Fruit fly (Drosophila melanogaster): ENCODE data around the gene dop.

Gene dop

dm6 chr3L:15565829-15566433, at the start of gene dop:
Gene dop, plus strand, starts transcription at chr3L:15566013.
- TF ChIP-seq CG17801 (GFP tag; optimal IDR thresholded peaks at IDR 0.05; ENCODE audit: partially characterized antibody) = no peak

- no peak for TF ChIP-seq CG17801 (GFP tag; optimal IDR thresholded peaks at IDR 0.05; ENCODE audit: partially characterized antibody)
Measured at dm6 chr3L:15516440-15516839, 49.4 kb upstream of the dop start.

dm6 chr3L:15516956-15517355, 48.9 kb upstream of the dop start, which contains the start of gene CG13454:
Gene CG13454, minus strand, starts transcription at chr3L:15517056.
- TF ChIP-seq CG17801 (GFP tag; optimal IDR thresholded peaks at IDR 0.05; ENCODE audit: partially characterized antibody) = no peak

- no peak for TF ChIP-seq CG17801 (GFP tag; optimal IDR thresholded peaks at IDR 0.05; ENCODE audit: partially characterized antibody)
Measured at dm6 chr3L:15517508-15517907, 48.3 kb upstream of the dop start.

- no peak for TF ChIP-seq CG17801 (GFP tag; optimal IDR thresholded peaks at IDR 0.05; ENCODE audit: partially characterized antibody)
Measured at dm6 chr3L:15518344-15518743, 47.5 kb upstream of the dop start.

- no peak for TF ChIP-seq CG17801 (GFP tag; optimal IDR thresholded peaks at IDR 0.05; ENCODE audit: partially characterized antibody)
Measured at dm6 chr3L:15519492-15519891, 46.3 kb upstream of the dop start, which contains the start of gene mex1. Gene mex1, minus strand, starts transcription at chr3L:15519592.

- no peak for TF ChIP-seq CG17801 (GFP tag; optimal IDR thresholded peaks at IDR 0.05; ENCODE audit: partially characterized antibody)
Measured at dm6 chr3L:15519920-15520319, 45.9 kb upstream of the dop start.

- TF ChIP-seq CG17801 (GFP tag; optimal IDR thresholded peaks at IDR 0.05; ENCODE audit: partially characterized antibody) = no peak
Measured at dm6 chr3L:15520320-15520719, 45.5 kb upstream of the dop start, which contains the start of gene yellow-k. Gene yellow-k, plus strand, starts transcription at chr3L:15520620.

- TF ChIP-seq CG17801 (GFP tag; optimal IDR thresholded peaks at IDR 0.05; ENCODE audit: partially characterized antibody) = peak; percentile 16
Measured at dm6 chr3L:15523806-15524346, 41.9 kb upstream of the dop start, which contains the start of gene CG7945. Gene CG7945, minus strand, starts transcription at chr3L:15524137.

dm6 chr3L:15525153-15525552, 40.7 kb upstream of the dop start, which contains the start of gene CG33986:
Gene CG33986, minus strand, starts transcription at chr3L:15525253.
- no peak for TF ChIP-seq CG17801 (GFP tag; optimal IDR thresholded peaks at IDR 0.05; ENCODE audit: partially characterized antibody)

dm6 chr3L:15526712-15527111, 39.1 kb upstream of the dop start, which contains the start of gene CG33985:
Gene CG33985, minus strand, starts transcription at chr3L:15526812.
- TF ChIP-seq CG17801 (GFP tag; optimal IDR thresholded peaks at IDR 0.05; ENCODE audit: partially characterized antibody) = no peak

dm6 chr3L:15527416-15527815, 38.4 kb upstream of the dop start, which contains the start of gene CG42729:
Gene CG42729, minus strand, starts transcription at chr3L:15527516.
- TF ChIP-seq CG17801 (GFP tag; optimal IDR thresholded peaks at IDR 0.05; ENCODE audit: partially characterized antibody) = no peak

dm6 chr3L:15528096-15528495, 37.7 kb upstream of the dop start, which contains the start of gene CG42728:
Gene CG42728, minus strand, starts transcription at chr3L:15528196.
- no peak for TF ChIP-seq CG17801 (GFP tag; optimal IDR thresholded peaks at IDR 0.05; ENCODE audit: partially characterized antibody)

dm6 chr3L:15529143-15529542, 36.7 kb upstream of the dop start, which contains the start of gene obst-H:
Gene obst-H, minus strand, starts transcription at chr3L:15529243.
- TF ChIP-seq CG17801 (GFP tag; optimal IDR thresholded peaks at IDR 0.05; ENCODE audit: partially characterized antibody) = no peak

dm6 chr3L:15530071-15530470, 35.7 kb upstream of the dop start:
- no peak for TF ChIP-seq CG17801 (GFP tag; optimal IDR thresholded peaks at IDR 0.05; ENCODE audit: partially characterized antibody)

- no peak for TF ChIP-seq CG17801 (GFP tag; optimal IDR thresholded peaks at IDR 0.05; ENCODE audit: partially characterized antibody)
Measured at dm6 chr3L:15530638-15531225, 35.1 kb upstream of the dop start.
